Fruit fly (Drosophila melanogaster) whole organism, wandering third instar larva: ENCODE data around the gene CG43703.

Source experiments
- Abd-B ChIP-seq: fragments of >200 bp; optimal IDR thresholded peaks from 2 replicates; lab custom pipeline; 2017; ENCODE audit warnings: missing biosample characterization, missing genetic modification characterization
- CG32264 ChIP-seq: fragments of 200-800 bp; sonication (Bioruptor generic); optimal IDR thresholded peaks from 2 replicates; lab custom pipeline; 2016; ENCODE audit warnings: missing biosample characterization, missing genetic modification characterization
- CG9705 ChIP-seq: fragments of 200-800 bp; sonication (Bioruptor generic); optimal IDR thresholded peaks from 2 replicates; lab custom pipeline; 2018; ENCODE audit warnings: missing biosample characterization, mild to moderate bottlenecking, missing genetic modification characterization
- CrebA ChIP-seq: fragments of 200-800 bp; sonication (Bioruptor generic); optimal IDR thresholded peaks from 2 replicates; lab custom pipeline; 2016; ENCODE audit warnings: missing biosample characterization, mild to moderate bottlenecking, missing genetic modification characterization, borderline replicate concordance
- Dfd ChIP-seq: fragments of >200 bp; optimal IDR thresholded peaks from 2 replicates; lab custom pipeline; 2017; ENCODE audit warnings: missing biosample characterization, missing genetic modification characterization
- Dif ChIP-seq: fragments of 200-275, 200-300 bp; sonication (Bioruptor generic); optimal IDR thresholded peaks from 2 replicates; lab custom pipeline; 2018; ENCODE audit warnings: missing biosample characterization, missing genetic modification characterization; ENCODE audit not compliant: partially characterized antibody
- GATAd ChIP-seq: sonication (Bioruptor generic); optimal IDR thresholded peaks from 2 replicates; lab custom pipeline; 2016; ENCODE audit warnings: missing biosample characterization, missing genetic modification characterization
- HLH106 ChIP-seq: fragments of 200-800 bp; optimal IDR thresholded peaks from 3 replicates; lab custom pipeline; 2019; ENCODE audit warnings: missing biosample characterization, mild to moderate bottlenecking, missing genetic modification characterization, moderate library complexity
- Hnf4 ChIP-seq: fragments of 200-800 bp; sonication (Bioruptor generic); optimal IDR thresholded peaks from 2 replicates; lab custom pipeline; 2016; ENCODE audit warnings: missing biosample characterization, mild to moderate bottlenecking, missing genetic modification characterization
- Hr78 ChIP-seq: fragments of >200 bp; optimal IDR thresholded peaks from 2 replicates; lab custom pipeline; 2017; ENCODE audit warnings: missing biosample characterization, missing genetic modification characterization
- Hr83 ChIP-seq: fragments of 200-300 bp; sonication (Bioruptor generic); optimal IDR thresholded peaks from 2 replicates; lab custom pipeline; 2016; ENCODE audit warnings: missing biosample characterization, mild to moderate bottlenecking, missing genetic modification characterization, moderate library complexity; ENCODE audit not compliant: poor library complexity, severe bottlenecking
- Jra ChIP-seq: sonication (Bioruptor generic); optimal IDR thresholded peaks from 2 replicates; lab custom pipeline; 2016; ENCODE audit warnings: missing biosample characterization, missing genetic modification characterization
- Mio ChIP-seq: sonication (Bioruptor generic); optimal IDR thresholded peaks from 2 replicates; lab custom pipeline; 2016; ENCODE audit warnings: missing biosample characterization, missing genetic modification characterization
- Myc ChIP-seq: fragments of >200 bp; optimal IDR thresholded peaks from 2 replicates; lab custom pipeline; 2017
- N ChIP-seq: fragments of >200 bp; optimal IDR thresholded peaks from 2 replicates; lab custom pipeline; 2018; ENCODE audit warnings: missing biosample characterization, missing external identifiers, missing genetic modification characterization
- OdsH ChIP-seq: fragments of 200-800 bp; sonication (Bioruptor generic); optimal IDR thresholded peaks from 2 replicates; lab custom pipeline; 2016; ENCODE audit warnings: missing biosample characterization, mild to moderate bottlenecking, missing genetic modification characterization
- Rel ChIP-seq, 2 experiments: fragments of 200-800 bp; sonication (Bioruptor generic) in 1 of 2; optimal IDR thresholded peaks; 2 replicates in 1 of 2; 3 replicates in 1 of 2; lab custom pipeline; 2016 to 2019; ENCODE audit warnings: mild to moderate bottlenecking in 2 of 2, missing biosample characterization in 2 of 2, missing genetic modification characterization in 2 of 2, moderate library complexity in 1 of 2
- Sp1 ChIP-seq: fragments of 200-800 bp; sonication (Bioruptor generic); optimal IDR thresholded peaks from 3 replicates; lab custom pipeline; 2019; ENCODE audit warnings: missing biosample characterization, mild to moderate bottlenecking, missing genetic modification characterization, moderate library complexity
- Vsx2 ChIP-seq: fragments of 200-300, 225-300 bp; sonication (Bioruptor generic); optimal IDR thresholded peaks from 2 replicates; lab custom pipeline; 2018; ENCODE audit warnings: missing biosample characterization, missing genetic modification characterization; ENCODE audit not compliant: partially characterized antibody
- br ChIP-seq: fragments of 200-800 bp; sonication (Bioruptor generic); optimal IDR thresholded peaks from 2 replicates; lab custom pipeline; 2016; ENCODE audit warnings: missing biosample characterization, missing genetic modification characterization
- brk ChIP-seq: fragments of 200-800 bp; sonication (Bioruptor generic); optimal IDR thresholded peaks from 2 replicates; lab custom pipeline; 2016; ENCODE audit warnings: missing biosample characterization, mild to moderate bottlenecking, missing genetic modification characterization
- dl ChIP-seq, 2 experiments: fragments of 175-275, 200-275 bp in 1 of 2; fragments of 200-275 bp in 1 of 2; sonication (Bioruptor generic); optimal IDR thresholded peaks; lab custom pipeline; 2018; ENCODE audit warnings: mild to moderate bottlenecking in 2 of 2, missing biosample characterization in 2 of 2, missing genetic modification characterization in 2 of 2, moderate library complexity in 2 of 2; ENCODE audit not compliant: partially characterized antibody in 2 of 2, insufficient read depth in 1 of 2
- dmrt93B ChIP-seq: fragments of 200-800 bp; sonication (Bioruptor generic); optimal IDR thresholded peaks from 2 replicates; lab custom pipeline; 2018; ENCODE audit warnings: missing biosample characterization, mild to moderate bottlenecking, missing genetic modification characterization
- dsf ChIP-seq: sonication (Bioruptor generic); optimal IDR thresholded peaks from 2 replicates; lab custom pipeline; 2016; ENCODE audit warnings: missing biosample characterization, missing genetic modification characterization, borderline replicate concordance
- ey ChIP-seq: fragments of 200-800 bp; sonication (Bioruptor generic); optimal IDR thresholded peaks from 2 replicates; lab custom pipeline; 2016; ENCODE audit warnings: missing biosample characterization, missing genetic modification characterization
- foxo ChIP-seq, 2 experiments: fragments of 200-800 bp; sonication (Bioruptor generic); optimal IDR thresholded peaks; 2 replicates in 1 of 2; 3 replicates in 1 of 2; lab custom pipeline; 2016 to 2017; ENCODE audit warnings: missing biosample characterization in 2 of 2, missing genetic modification characterization in 2 of 2
- fru ChIP-seq: fragments of 200-800 bp; sonication (Bioruptor generic); optimal IDR thresholded peaks from 3 replicates; lab custom pipeline; 2016; ENCODE audit warnings: missing biosample characterization, mild to moderate bottlenecking, missing genetic modification characterization
- h ChIP-seq: fragments of 200-800 bp; sonication (Bioruptor generic); optimal IDR thresholded peaks from 3 replicates; lab custom pipeline; 2016; ENCODE audit warnings: missing biosample characterization, mild to moderate bottlenecking, missing genetic modification characterization
- jim ChIP-seq: fragments of 175-275, 200-325 bp; sonication (Bioruptor generic); optimal IDR thresholded peaks from 2 replicates; lab custom pipeline; 2016; ENCODE audit warnings: missing biosample characterization, mild to moderate bottlenecking, missing genetic modification characterization
- lola ChIP-seq: fragments of >200 bp; optimal IDR thresholded peaks from 2 replicates; lab custom pipeline; 2017; ENCODE audit warnings: missing biosample characterization, missing genetic modification characterization
- pan ChIP-seq: fragments of >200 bp; optimal IDR thresholded peaks from 2 replicates; lab custom pipeline; 2017
- psq ChIP-seq: fragments of 200-800 bp; sonication (Bioruptor generic); optimal IDR thresholded peaks from 3 replicates; lab custom pipeline; 2017; ENCODE audit warnings: missing biosample characterization, mild to moderate bottlenecking, missing genetic modification characterization, moderate library complexity
- rgr ChIP-seq: fragments of 200-800 bp; sonication (Bioruptor generic); optimal IDR thresholded peaks from 3 replicates; lab custom pipeline; 2016; ENCODE audit warnings: missing biosample characterization, mild to moderate bottlenecking, missing genetic modification characterization
- sage ChIP-seq: fragments of 200-800 bp; sonication (Bioruptor generic); optimal IDR thresholded peaks from 2 replicates; lab custom pipeline; 2016; ENCODE audit warnings: missing biosample characterization, mild to moderate bottlenecking, missing genetic modification characterization
- sv ChIP-seq: fragments of 200-800 bp; sonication (Bioruptor generic); optimal IDR thresholded peaks from 3 replicates; lab custom pipeline; 2016; ENCODE audit warnings: missing biosample characterization, missing genetic modification characterization
- tai ChIP-seq: sonication (Bioruptor generic); optimal IDR thresholded peaks from 2 replicates; lab custom pipeline; 2016; ENCODE audit warnings: missing biosample characterization, missing genetic modification characterization
- usp ChIP-seq: fragments of >200 bp; optimal IDR thresholded peaks from 2 replicates; lab custom pipeline; 2017; ENCODE audit warnings: missing biosample characterization, missing genetic modification characterization
- woc ChIP-seq: sonication (Bioruptor generic); optimal IDR thresholded peaks from 2 replicates; lab custom pipeline; 2016; ENCODE audit warnings: missing biosample characterization, mild to moderate bottlenecking, missing genetic modification characterization

The CG43703 gene

DNA sequence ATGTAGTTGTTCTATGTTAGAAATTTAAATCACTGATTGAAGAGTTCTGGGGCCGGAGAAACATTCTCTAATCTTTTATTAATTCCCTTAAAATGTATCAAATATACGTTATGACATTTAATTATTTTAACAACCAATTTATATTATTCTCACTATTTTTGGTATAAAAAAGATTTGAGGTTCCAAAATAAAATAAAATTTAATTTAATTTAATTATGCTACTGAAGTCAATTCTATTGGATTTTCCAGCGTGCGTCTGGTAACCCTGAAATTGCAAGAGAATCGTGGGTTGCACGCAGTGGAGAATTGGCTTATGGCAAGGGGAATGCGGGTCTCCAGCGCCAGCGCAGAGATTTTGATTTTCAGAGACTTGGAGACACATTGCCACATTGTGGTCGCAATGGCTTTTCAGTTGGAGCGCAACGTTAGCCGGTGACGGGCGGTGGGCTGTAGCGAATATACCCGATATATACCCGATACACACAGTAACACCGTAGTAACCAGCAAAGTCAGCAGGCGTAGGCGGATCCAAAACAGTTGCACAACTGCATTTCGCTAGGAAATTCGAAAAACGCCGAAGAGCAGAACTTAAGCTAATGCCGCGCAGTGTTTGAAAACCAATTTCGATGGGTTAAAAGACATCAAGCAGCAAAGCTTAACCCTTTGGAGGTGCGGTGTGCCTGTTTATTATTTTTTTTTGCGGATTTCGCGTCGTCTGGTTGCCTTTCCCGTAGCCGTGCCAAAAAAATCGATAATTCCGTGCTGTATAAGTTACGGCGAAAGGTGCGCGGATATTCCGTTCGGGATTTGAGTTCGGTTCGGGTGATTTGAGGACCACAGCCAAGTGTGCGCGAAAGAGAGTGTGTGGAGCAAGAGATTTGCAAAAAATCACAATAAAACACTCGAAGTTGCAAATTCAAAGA, 40.2 kb downstream of the CG43703 start:
- peak; percentile 47 for TF ChIP-seq fru (GFP tag; lab: Kevin White, UChicago)
- no peak for TF ChIP-seq CrebA (GFP tag; lab: Kevin White, UChicago)
- no peak for TF ChIP-seq rgr (GFP tag; lab: Kevin White, UChicago)
- peak; percentile 22 for TF ChIP-seq HLH106

DNA sequence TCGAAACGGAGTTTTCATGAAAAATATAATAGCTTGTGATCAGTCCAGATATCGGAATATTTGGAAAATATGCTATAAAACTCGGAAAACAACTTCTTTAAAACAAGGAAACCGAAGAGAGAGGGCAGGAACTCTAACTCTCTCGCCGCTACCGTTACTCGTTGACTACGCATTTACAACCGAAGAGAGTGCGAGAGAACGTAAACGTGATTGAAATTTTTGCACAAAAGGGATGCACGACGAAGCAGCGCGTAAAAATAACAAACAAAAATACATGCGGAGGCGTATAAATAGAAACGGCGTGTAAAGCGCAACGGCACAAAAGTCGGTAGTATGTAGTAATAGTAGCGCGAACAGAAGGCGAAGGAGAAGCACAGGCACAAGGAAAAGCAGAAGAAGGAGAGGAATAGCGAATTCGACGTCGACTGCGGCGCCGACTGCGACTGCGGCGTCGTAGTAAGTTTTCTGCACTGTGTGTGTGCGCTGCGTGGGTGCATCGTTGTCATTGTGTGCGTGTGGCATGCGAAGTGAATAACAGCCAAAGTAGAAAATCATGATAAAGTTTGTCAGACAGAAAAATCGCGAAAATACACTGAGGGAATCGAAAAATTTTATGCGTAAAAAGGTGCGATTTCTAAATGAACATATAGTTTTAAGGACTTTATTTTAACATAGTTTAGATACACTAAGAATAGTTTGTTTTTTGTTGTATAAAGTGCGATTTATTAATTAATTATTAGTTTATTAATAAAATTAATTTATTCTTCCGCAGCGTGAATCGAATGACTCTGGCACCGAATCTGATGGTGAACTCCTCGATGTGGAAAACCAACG, 41.1 kb downstream of the CG43703 start:
- TF ChIP-seq woc (GFP tag; lab: Kevin White, UChicago) (no peak), foxo (GFP tag; optimal IDR thresholded peaks at IDR 0.05; lab: Kevin White, UChicago) (peak in 1 of 2 experiments; percentile 15), fru (GFP tag; lab: Kevin White, UChicago) (peak; percentile 65), psq (GFP tag; lab: Kevin White, UChicago) (peak; percentile 87), OdsH (GFP tag; lab: Kevin White, UChicago) (no peak)

DNA sequence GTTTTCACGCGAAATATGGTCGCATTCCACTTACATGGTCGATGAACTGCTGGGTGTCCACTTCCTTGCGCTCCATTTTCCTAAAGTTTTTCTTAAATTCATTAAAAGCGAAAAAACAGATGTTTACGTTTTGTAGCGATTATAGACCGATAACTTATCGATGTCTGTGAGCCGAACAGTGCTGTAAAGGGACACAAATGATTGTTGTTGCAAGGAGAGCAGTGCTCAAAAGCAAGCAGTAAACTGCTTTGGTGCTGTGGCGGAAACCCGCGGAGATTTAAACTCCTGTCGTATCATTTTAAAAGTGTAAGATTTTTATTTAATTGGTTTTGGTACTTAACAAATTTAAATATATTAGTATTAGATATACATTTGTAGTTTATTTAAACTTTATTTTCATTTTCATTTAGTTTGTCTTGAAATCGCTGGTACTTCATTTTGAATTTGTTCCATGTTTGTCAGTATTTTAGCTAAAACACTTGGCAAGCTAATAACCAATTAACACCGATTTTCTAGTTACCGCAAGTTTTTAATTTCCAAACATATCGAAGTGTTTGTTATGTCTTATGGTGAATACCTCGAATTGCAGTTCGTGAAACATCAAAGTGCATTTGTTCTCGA, 48.1 kb downstream of the CG43703 start, which contains the start of gene CG3407:
CG3407 (minus strand) TSS at position 156 of the 621 bp plus-strand sequence.
- TF ChIP-seq brk (GFP tag; lab: Kevin White, UChicago) = no peak
- TF ChIP-seq pan = no peak
- no peak for TF ChIP-seq CG32264
- TF ChIP-seq N (GFP tag; lab: Kevin White, UChicago) = peak; percentile 69
- no peak for TF ChIP-seq dl (GFP tag; optimal IDR thresholded peaks at IDR 0.05; lab: Kevin White, UChicago; ENCODE audit: insufficient read depth in 1 of 2, partially characterized antibody in 2 of 2)
- TF ChIP-seq sage = no peak
- no peak for TF ChIP-seq h (GFP tag; lab: Kevin White, UChicago)
- TF ChIP-seq jim (GFP tag; lab: Kevin White, UChicago) = no peak
- TF ChIP-seq lola = no peak
- TF ChIP-seq dsf (GFP tag; lab: Kevin White, UChicago) = no peak
- TF ChIP-seq Vsx2 (GFP tag; lab: Kevin White, UChicago) = no peak
- TF ChIP-seq psq (GFP tag; lab: Kevin White, UChicago) = no peak
- TF ChIP-seq fru (GFP tag; lab: Kevin White, UChicago) = peak; percentile 10
- no peak for TF ChIP-seq ey (GFP tag; lab: Kevin White, UChicago)
- TF ChIP-seq Hr83 = no peak
- TF ChIP-seq CrebA (GFP tag; lab: Kevin White, UChicago) = no peak
- no peak for TF ChIP-seq HLH106
- TF ChIP-seq CG9705 (GFP tag; lab: Kevin White, UChicago) = no peak
- TF ChIP-seq Rel (GFP tag; optimal IDR thresholded peaks at IDR 0.05; lab: Kevin White, UChicago) = no peak
- TF ChIP-seq Rel (tag; optimal IDR thresholded peaks at IDR 0.05; lab: Kevin White, UChicago) = no peak
- TF ChIP-seq Dif (GFP tag; lab: Kevin White, UChicago) = no peak
- TF ChIP-seq OdsH (GFP tag; lab: Kevin White, UChicago) = no peak
- TF ChIP-seq Abd-B (GFP tag; lab: Kevin White, UChicago) = no peak
- TF ChIP-seq Mio (GFP tag; lab: Kevin White, UChicago) = no peak
- TF ChIP-seq Sp1 (GFP tag; lab: Kevin White, UChicago) = no peak
- peak in 1 of 2 experiments; percentile 15 for TF ChIP-seq foxo (GFP tag; optimal IDR thresholded peaks at IDR 0.05; lab: Kevin White, UChicago)
- no peak for TF ChIP-seq usp (GFP tag; lab: Kevin White, UChicago)
- no peak for TF ChIP-seq Dfd (GFP tag; lab: Kevin White, UChicago)
- no peak for TF ChIP-seq br (GFP tag; lab: Kevin White, UChicago)
- TF ChIP-seq Myc (lab: Kevin White, UChicago) = peak; percentile 56
- TF ChIP-seq GATAd = peak; percentile 81
- peak; percentile 66 for TF ChIP-seq sv (GFP tag; lab: Kevin White, UChicago)
- TF ChIP-seq woc (GFP tag; lab: Kevin White, UChicago) = no peak
- TF ChIP-seq Hr78 = no peak
- no peak for TF ChIP-seq Jra (GFP tag; lab: Kevin White, UChicago)
- no peak for TF ChIP-seq dmrt93B (GFP tag; lab: Kevin White, UChicago)
- peak; percentile 51 for TF ChIP-seq tai (GFP tag; lab: Kevin White, UChicago)
- TF ChIP-seq Hnf4 (GFP tag; lab: Kevin White, UChicago) = peak; percentile 70
- no peak for TF ChIP-seq rgr (GFP tag; lab: Kevin White, UChicago)
- TF ChIP-seq, all 38 proteins: peak for 8
